Worm (Caenorhabditis elegans): Measurements from ENCODE around the gene fbxa-73.

- no peak for TF ChIP-seq nhr-77 (tag; optimal IDR thresholded peaks at IDR 0.05)
- TF ChIP-seq skn-1 (tag; optimal IDR thresholded peaks at IDR 0.05) = no peak
- no peak for TF ChIP-seq unc-130 (tag; optimal IDR thresholded peaks at IDR 0.05)
- no peak for TF ChIP-seq egl-27 (tag; optimal IDR thresholded peaks at IDR 0.05)
- TF ChIP-seq rnt-1 (tag; optimal IDR thresholded peaks at IDR 0.05) = no peak
- no peak for TF ChIP-seq fkh-4 (tag; optimal IDR thresholded peaks at IDR 0.05; ENCODE audit: borderline replicate concordance)
- no peak for TF ChIP-seq nhr-28 (tag; optimal IDR thresholded peaks at IDR 0.05)
- no peak for TF ChIP-seq ama-1 (optimal IDR thresholded peaks at IDR 0.05)
- no peak for TF ChIP-seq aly-2 (tag; optimal IDR thresholded peaks at IDR 0.05)
Measured at ce11 chrIII:2243617-2244016, 9.6 kb upstream of the fbxa-73 start.

Measured in whole organism, L1 larva.